Worm (Caenorhabditis elegans): Measurements from ENCODE around the gene pbs-1.

pbs-1 gene

ce11 chrIV:1739366-1740104, 30.0 kb upstream of the pbs-1 start:
- TF ChIP-seq aly-1 (tag; optimal IDR thresholded peaks at IDR 0.05) (no peak), tbx-11 (GFP tag; IDR thresholded peaks at IDR 0.05) (no peak), hnd-1 (tag; optimal IDR thresholded peaks at IDR 0.05) (no peak), sea-1 (GFP tag; conservative IDR thresholded peaks at IDR 0.05) (no peak), scrt-1 (GFP tag; IDR thresholded peaks at IDR 0.05) (no peak), ceh-13 (GFP tag; optimal IDR thresholded peaks at IDR 0.05) (no peak)

- TF ChIP-seq scrt-1 (GFP tag; IDR thresholded peaks at IDR 0.05) (no peak), aly-1 (tag; optimal IDR thresholded peaks at IDR 0.05) (no peak)
Measured at ce11 chrIV:1738892-1739291, 29.3 kb upstream of the pbs-1 start.

DNA sequence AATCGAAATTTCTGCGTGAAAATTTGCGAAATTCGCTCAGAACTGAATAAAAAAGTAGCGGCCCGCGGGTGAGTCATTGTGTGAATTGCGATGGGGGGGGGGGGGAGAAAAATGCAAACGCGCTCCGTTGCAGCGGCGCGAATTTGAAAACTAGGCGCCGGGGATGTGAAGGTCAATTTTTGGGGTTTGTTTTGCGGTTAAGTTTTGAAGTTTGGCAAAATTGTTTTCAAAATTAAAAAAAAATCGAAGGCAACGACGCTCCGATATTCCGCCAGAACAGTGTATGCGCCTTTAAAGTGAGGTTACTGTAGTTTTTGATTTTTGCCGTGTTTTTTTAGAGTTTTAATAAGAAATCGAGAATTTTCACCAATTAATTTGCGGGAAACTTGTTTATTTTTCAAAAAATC, 28.8 kb upstream of the pbs-1 start:
- TF ChIP-seq F13C5.2 (tag; optimal IDR thresholded peaks at IDR 0.05) (peak; percentile 27), hmg-4 (GFP tag; optimal IDR thresholded peaks at IDR 0.05) (peak; percentile 28), tbx-37 (GFP tag; conservative IDR thresholded peaks at IDR 0.05) (no peak)

ce11 chrIV:1727538-1728072, 18.1 kb upstream of the pbs-1 start:
- no peak for TF ChIP-seq B0310.2 (tag; optimal IDR thresholded peaks at IDR 0.05)
- TF ChIP-seq aly-1 (tag; optimal IDR thresholded peaks at IDR 0.05) = no peak
- no peak for TF ChIP-seq tbx-11 (GFP tag; IDR thresholded peaks at IDR 0.05)
- TF ChIP-seq ceh-13 (GFP tag; optimal IDR thresholded peaks at IDR 0.05) = no peak
- no peak for TF ChIP-seq hmg-4 (GFP tag; optimal IDR thresholded peaks at IDR 0.05)
- no peak for TF ChIP-seq tbx-37 (GFP tag; conservative IDR thresholded peaks at IDR 0.05)
- no peak for TF ChIP-seq tra-4 (tag; optimal IDR thresholded peaks at IDR 0.05)
- TF ChIP-seq ceh-36 (tag; optimal IDR thresholded peaks at IDR 0.05) = no peak
- TF ChIP-seq ets-7 (tag; optimal IDR thresholded peaks at IDR 0.05) = no peak
- TF ChIP-seq sea-1 (GFP tag; conservative IDR thresholded peaks at IDR 0.05) = no peak
- no peak for TF ChIP-seq F13C5.2 (tag; optimal IDR thresholded peaks at IDR 0.05)
- no peak for TF ChIP-seq flt-1 (GFP tag; IDR thresholded peaks at IDR 0.05)
- no peak for TF ChIP-seq ama-1 (optimal IDR thresholded peaks at IDR 0.05)
- no peak for TF ChIP-seq scrt-1 (GFP tag; IDR thresholded peaks at IDR 0.05)

DNA sequence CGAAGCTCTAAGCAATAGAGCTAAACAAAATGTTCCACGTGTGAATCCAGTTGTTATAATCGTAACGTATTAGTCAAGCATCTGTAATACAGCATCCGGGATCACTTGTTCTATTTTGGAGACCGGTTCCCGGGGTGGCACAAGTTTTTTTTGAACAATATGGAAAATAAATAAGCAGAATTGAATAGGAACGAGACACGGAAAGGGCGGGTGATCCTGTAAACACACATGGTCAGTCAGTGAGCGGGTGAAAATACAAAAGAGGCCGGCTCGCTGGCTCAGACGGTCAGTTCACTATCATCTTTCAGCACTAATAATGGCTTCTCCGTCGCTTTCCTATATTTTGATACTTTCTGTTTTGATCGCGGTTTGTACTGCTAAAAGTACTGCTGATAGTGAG, 16.3 kb upstream of the pbs-1 start, which contains the start of gene K08D12.8:
Gene K08D12.8 (plus strand): TSS at position 301 of the 400 bp plus-strand sequence.
- no peak for TF ChIP-seq hmbx-1 (tag; optimal IDR thresholded peaks at IDR 0.05)
- TF ChIP-seq ets-7 (tag; optimal IDR thresholded peaks at IDR 0.05) = no peak
- no peak for TF ChIP-seq tbx-37 (GFP tag; conservative IDR thresholded peaks at IDR 0.05)
- TF ChIP-seq hnd-1 (tag; optimal IDR thresholded peaks at IDR 0.05) = no peak
- TF ChIP-seq scrt-1 (GFP tag; IDR thresholded peaks at IDR 0.05) = no peak
- no peak for TF ChIP-seq B0310.2 (tag; optimal IDR thresholded peaks at IDR 0.05)
- TF ChIP-seq flt-1 (GFP tag; IDR thresholded peaks at IDR 0.05) = no peak
- TF ChIP-seq aly-1 (tag; optimal IDR thresholded peaks at IDR 0.05) = no peak
- no peak for TF ChIP-seq pes-1 (GFP tag; IDR thresholded peaks at IDR 0.05)
- no peak for TF ChIP-seq ama-1 (optimal IDR thresholded peaks at IDR 0.05)
- no peak for TF ChIP-seq F13C5.2 (tag; optimal IDR thresholded peaks at IDR 0.05)
- TF ChIP-seq sea-1 (GFP tag; conservative IDR thresholded peaks at IDR 0.05) = no peak
- TF ChIP-seq ceh-13 (GFP tag; optimal IDR thresholded peaks at IDR 0.05) = no peak
- no peak for TF ChIP-seq hmg-4 (GFP tag; optimal IDR thresholded peaks at IDR 0.05)
- TF ChIP-seq tra-4 (tag; optimal IDR thresholded peaks at IDR 0.05) = no peak
- TF ChIP-seq ceh-36 (tag; optimal IDR thresholded peaks at IDR 0.05) = no peak
- TF ChIP-seq tbx-11 (GFP tag; IDR thresholded peaks at IDR 0.05) = no peak

DNA sequence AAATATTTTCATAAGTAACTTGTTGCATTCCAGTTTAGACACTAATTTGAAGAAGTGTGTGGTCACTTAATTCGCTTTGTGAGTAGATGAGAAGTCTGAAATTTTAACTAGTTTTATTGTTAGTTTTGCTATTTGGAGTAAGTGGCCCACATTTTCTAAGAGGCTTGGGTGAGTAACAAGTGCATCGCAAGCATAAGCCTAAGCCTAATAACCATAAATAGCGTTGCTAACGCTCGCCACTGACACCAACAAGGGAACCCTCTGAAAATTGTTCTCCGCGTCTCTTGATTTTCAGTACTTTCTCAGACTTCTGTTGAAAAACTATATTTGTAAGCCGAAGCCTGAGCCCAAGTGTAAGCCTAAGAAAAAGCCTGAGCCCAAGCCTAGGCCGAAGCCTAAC, 14.7 kb upstream of the pbs-1 start, which contains the start of gene epic-3:
Gene epic-3 (minus strand): TSS at position 101 of the 400 bp plus-strand sequence.
- TF ChIP-seq tbx-11 (GFP tag; IDR thresholded peaks at IDR 0.05) (no peak), ama-1 (optimal IDR thresholded peaks at IDR 0.05) (no peak), pes-1 (GFP tag; IDR thresholded peaks at IDR 0.05) (no peak), ceh-13 (GFP tag; optimal IDR thresholded peaks at IDR 0.05) (no peak), scrt-1 (GFP tag; IDR thresholded peaks at IDR 0.05) (no peak), sea-1 (GFP tag; conservative IDR thresholded peaks at IDR 0.05) (no peak), tra-4 (tag; optimal IDR thresholded peaks at IDR 0.05) (no peak), F13C5.2 (tag; optimal IDR thresholded peaks at IDR 0.05) (no peak), B0310.2 (tag; optimal IDR thresholded peaks at IDR 0.05) (no peak)

DNA sequence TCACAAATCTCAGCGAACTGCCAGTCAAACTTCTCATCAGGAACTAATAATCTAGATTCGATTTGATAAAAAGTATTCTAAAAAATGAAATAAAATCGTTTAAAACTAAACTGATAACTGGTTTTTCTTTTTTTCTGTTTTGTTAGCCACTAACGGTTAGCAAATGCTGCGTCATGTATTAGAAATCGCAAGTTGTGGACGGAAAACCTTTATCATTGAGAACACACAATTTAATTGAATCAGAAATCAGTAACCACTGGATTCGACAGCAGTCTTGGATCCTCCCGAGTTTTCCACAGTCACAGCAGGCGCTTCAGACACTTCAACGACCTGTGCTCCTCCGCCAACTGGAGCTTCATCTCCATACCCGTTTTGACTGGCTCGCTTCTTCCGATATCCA, 13.4 kb upstream of the pbs-1 start:
- TF ChIP-seq B0310.2 (tag; optimal IDR thresholded peaks at IDR 0.05) = no peak
- TF ChIP-seq tra-4 (tag; optimal IDR thresholded peaks at IDR 0.05) = no peak
- no peak for TF ChIP-seq scrt-1 (GFP tag; IDR thresholded peaks at IDR 0.05)
- no peak for TF ChIP-seq F13C5.2 (tag; optimal IDR thresholded peaks at IDR 0.05)
- TF ChIP-seq tbx-11 (GFP tag; IDR thresholded peaks at IDR 0.05) = no peak
- TF ChIP-seq hnd-1 (tag; optimal IDR thresholded peaks at IDR 0.05) = no peak
- no peak for TF ChIP-seq sea-1 (GFP tag; conservative IDR thresholded peaks at IDR 0.05)
- no peak for TF ChIP-seq aly-1 (tag; optimal IDR thresholded peaks at IDR 0.05)
- no peak for TF ChIP-seq tbx-37 (GFP tag; conservative IDR thresholded peaks at IDR 0.05)
- no peak for TF ChIP-seq flt-1 (GFP tag; IDR thresholded peaks at IDR 0.05)
- no peak for TF ChIP-seq hmg-4 (GFP tag; optimal IDR thresholded peaks at IDR 0.05)

DNA sequence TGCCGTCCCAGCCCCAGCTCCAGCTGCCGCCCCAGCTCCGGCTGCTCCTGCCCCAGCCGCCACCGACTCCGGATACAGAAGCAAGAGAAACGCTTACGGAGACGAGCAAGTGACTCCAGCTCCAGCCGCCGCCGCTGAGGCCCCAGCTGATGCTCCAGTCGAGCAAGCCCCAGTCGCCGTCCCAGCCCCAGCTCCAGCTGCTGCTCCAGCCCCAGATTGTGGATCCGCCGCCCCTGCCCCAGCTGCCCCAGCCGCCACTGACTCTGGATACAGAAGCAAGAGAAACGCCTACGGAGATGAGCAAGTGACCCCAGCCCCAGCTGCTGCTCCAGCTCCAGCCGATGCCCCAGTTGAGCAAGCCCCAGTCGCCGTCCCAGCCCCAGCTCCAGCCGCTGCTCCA, 12.9 kb upstream of the pbs-1 start:
- peak; percentile 48; the same call in 1 of the 2 replicates for TF ChIP-seq pes-1 (GFP tag; IDR thresholded peaks at IDR 0.05)
